Worm (Caenorhabditis elegans): ENCODE results near the gene C14H10.2.

ce11 chrX:10230872-10231271, 21.8 kb downstream of the C14H10.2 start:
- TF ChIP-seq tbx-2 (tag; optimal IDR thresholded peaks at IDR 0.05) (no peak), lir-3 (tag; optimal IDR thresholded peaks at IDR 0.05; ENCODE audit: poor library complexity) (no peak), ces-1 (GFP tag; optimal IDR thresholded peaks at IDR 0.05) (no peak), unc-86 (tag; optimal IDR thresholded peaks at IDR 0.05) (no peak), ceh-82 (tag; optimal IDR thresholded peaks at IDR 0.05) (no peak), lsy-2 (tag; optimal IDR thresholded peaks at IDR 0.05) (no peak)
